Worm (Caenorhabditis elegans) whole organism, young adult: ENCODE data around the gene C09G9.8.
A peak's percentile ranks its signal among the peaks of the same experiment; 100 is the strongest.

Experiments used
- B0261.1 ChIP-seq: sonication (generic microtip); optimal IDR thresholded peaks from 2 replicates; lab custom pipeline; 2016; ENCODE audit warnings: mild to moderate bottlenecking, missing genetic modification characterization, moderate library complexity, missing compliant biosample characterization
- D2030.7 ChIP-seq: fragments of 200-800 bp; sonication (Bioruptor generic); IDR thresholded peaks from 2 replicates; pipeline ENCODE4 v1.3.6; 2022; ENCODE audit warnings: missing genetic modification reagents, missing genetic modification characterization, missing compliant biosample characterization
- F22D6.2 ChIP-seq: sonication (generic microtip); optimal IDR thresholded peaks from 2 replicates; lab custom pipeline; 2016; ENCODE audit warnings: mild to moderate bottlenecking, missing genetic modification characterization, missing compliant biosample characterization
- F57C9.4 ChIP-seq: sonication (generic microtip); optimal IDR thresholded peaks from 2 replicates; lab custom pipeline; 2017; ENCODE audit warnings: mild to moderate bottlenecking, missing genetic modification characterization, missing compliant biosample characterization
- K11D2.4 ChIP-seq: fragments of 200-800 bp; sonication (Bioruptor generic); IDR thresholded peaks from 2 replicates; pipeline ENCODE4 v1.3.6; 2022; ENCODE audit warnings: missing genetic modification reagents, missing genetic modification characterization, missing compliant biosample characterization
- K12H6.12 ChIP-seq: fragments of 200-800 bp; sonication (Bioruptor generic); optimal IDR thresholded peaks from 2 replicates; lab custom pipeline; 2018; ENCODE audit warnings: mild to moderate bottlenecking, missing genetic modification characterization, missing compliant biosample characterization
- Y53F4B.3 ChIP-seq: fragments of 200-800 bp; sonication (Bioruptor generic); IDR thresholded peaks from 2 replicates; pipeline ENCODE4 v1.3.6; 2022; ENCODE audit warnings: missing genetic modification reagents, missing genetic modification characterization, missing compliant biosample characterization
- ZK185.1 ChIP-seq: sonication (generic microtip); optimal IDR thresholded peaks from 2 replicates; lab custom pipeline; 2016; ENCODE audit warnings: mild to moderate bottlenecking, missing genetic modification characterization, missing compliant biosample characterization; ENCODE audit not compliant: poor library complexity, severe bottlenecking
- ama-1 ChIP-seq, 3 experiments: fragments of 150-350 bp in 1 of 3; sonication (generic microtip) in 2 of 3; optimal IDR thresholded peaks; 2 replicates each; lab custom pipeline; 2014 to 2018; ENCODE audit warnings: missing biosample characterization in 2 of 3, missing genetic modification characterization in 2 of 3, missing genetic modification reagents in 2 of 3
- atf-7 ChIP-seq: sonication (generic microtip); optimal IDR thresholded peaks from 2 replicates; lab custom pipeline; 2017; ENCODE audit warnings: mild to moderate bottlenecking, missing genetic modification characterization, missing compliant biosample characterization
- cebp-2 ChIP-seq: fragments of 200-800 bp; sonication (Bioruptor generic); IDR thresholded peaks from 2 replicates; pipeline ENCODE4 v1.3.6; 2022; ENCODE audit warnings: missing genetic modification characterization, missing compliant biosample characterization
- ceh-27 ChIP-seq: fragments of 200-800 bp; sonication (Bioruptor generic); optimal IDR thresholded peaks from 2 replicates; lab custom pipeline; 2018; ENCODE audit warnings: mild to moderate bottlenecking, missing genetic modification characterization, moderate library complexity, missing compliant biosample characterization
- ceh-91 ChIP-seq: fragments of 200-800 bp; sonication (Bioruptor generic); IDR thresholded peaks from 2 replicates; pipeline ENCODE4 v1.3.6; 2022; ENCODE audit warnings: missing genetic modification reagents, missing genetic modification characterization, missing compliant biosample characterization
- dox-1 ChIP-seq: fragments of 200-800 bp; sonication (Bioruptor generic); IDR thresholded peaks from 2 replicates; pipeline ENCODE4 v1.3.6; 2022; ENCODE audit warnings: missing genetic modification reagents, missing genetic modification characterization, missing compliant biosample characterization
- egl-18 ChIP-seq: fragments of 200-800 bp; sonication (Bioruptor generic); IDR thresholded peaks from 2 replicates; pipeline ENCODE4 v1.3.6; 2022; ENCODE audit warnings: missing genetic modification reagents, missing genetic modification characterization, missing compliant biosample characterization
- egl-44 ChIP-seq: fragments of 200-800 bp; sonication (Bioruptor generic); IDR thresholded peaks from 2 replicates; pipeline ENCODE4 v1.3.6; 2022; ENCODE audit warnings: missing genetic modification reagents, missing genetic modification characterization, missing compliant biosample characterization
- ets-4 ChIP-seq: fragments of 200-800 bp; sonication (Bioruptor generic); optimal IDR thresholded peaks from 2 replicates; lab custom pipeline; 2018; ENCODE audit warnings: mild to moderate bottlenecking, missing genetic modification characterization, missing compliant biosample characterization
- fkh-3 ChIP-seq: sonication (generic microtip); optimal IDR thresholded peaks from 2 replicates; lab custom pipeline; 2016; ENCODE audit warnings: mild to moderate bottlenecking, missing genetic modification characterization, missing compliant biosample characterization
- him-1 ChIP-seq: sonication (generic microtip); optimal IDR thresholded peaks from 2 replicates; lab custom pipeline; 2016; ENCODE audit warnings: missing genotype, missing genetic modification reagents, missing genetic modification characterization, missing compliant biosample characterization
- hmg-20 ChIP-seq: fragments of 200-800 bp; sonication (Bioruptor generic); IDR thresholded peaks from 2 replicates; pipeline ENCODE4 v1.3.6; 2022; ENCODE audit warnings: missing genetic modification reagents, missing genetic modification characterization, missing compliant biosample characterization
- lag-1 ChIP-seq: fragments of 200-800 bp; sonication (Bioruptor generic); IDR thresholded peaks from 2 replicates; pipeline ENCODE4 v1.3.6; 2022; ENCODE audit warnings: missing genetic modification reagents, missing genetic modification characterization, missing compliant biosample characterization
- let-607 ChIP-seq, 2 experiments: fragments of 200-800 bp in 1 of 2; sonication (Bioruptor generic) in 1 of 2; sonication (generic microtip) in 1 of 2; optimal IDR thresholded peaks; 2 replicates each; lab custom pipeline; 2016 to 2018; ENCODE audit warnings: mild to moderate bottlenecking in 2 of 2, missing compliant biosample characterization in 2 of 2, missing genetic modification characterization in 2 of 2, moderate library complexity in 2 of 2, missing genotype in 1 of 2
- lin-26 ChIP-seq: fragments of 200-800 bp; sonication (Bioruptor generic); IDR thresholded peaks from 2 replicates; pipeline ENCODE4 v1.3.6; 2022; ENCODE audit warnings: missing genetic modification reagents, missing genetic modification characterization, missing compliant biosample characterization
- lin-35 ChIP-seq, 3 experiments: fragments of 150-350 bp in 2 of 3; sonication (generic microtip) in 1 of 3; optimal IDR thresholded peaks; 2 replicates each; lab custom pipeline; 2014 to 2018; ENCODE audit warnings: missing biosample characterization in 3 of 3, missing genetic modification characterization in 3 of 3, missing genetic modification reagents in 3 of 3
- lir-1 ChIP-seq: fragments of 200-800 bp; sonication (Bioruptor generic); conservative IDR thresholded peaks from 2 replicates; pipeline ENCODE4 v1.3.6; 2022; ENCODE audit warnings: missing genetic modification reagents, missing genetic modification characterization, missing compliant biosample characterization
- lsy-27 ChIP-seq: sonication (generic microtip); optimal IDR thresholded peaks from 2 replicates; lab custom pipeline; 2017; ENCODE audit warnings: missing genetic modification characterization, mild to moderate bottlenecking, missing compliant biosample characterization, antibody characterized with exemption, missing genotype, borderline replicate concordance; ENCODE audit not compliant: insufficient read depth
- madf-3 ChIP-seq: fragments of 200-800 bp; sonication (Bioruptor generic); IDR thresholded peaks from 2 replicates; pipeline ENCODE4 v1.3.6; 2022; ENCODE audit warnings: missing genetic modification reagents, missing genetic modification characterization, missing compliant biosample characterization
- madf-8 ChIP-seq: fragments of 200-800 bp; sonication (Bioruptor generic); conservative IDR thresholded peaks from 2 replicates; pipeline ENCODE4 v1.3.6; 2022; ENCODE audit warnings: missing genetic modification reagents, missing genetic modification characterization, missing compliant biosample characterization
- mxl-1 ChIP-seq: sonication (generic microtip); optimal IDR thresholded peaks from 2 replicates; lab custom pipeline; 2016; ENCODE audit warnings: missing genetic modification characterization, missing compliant biosample characterization
- nfya-2 ChIP-seq: fragments of 200-800 bp; sonication (Bioruptor generic); IDR thresholded peaks from 2 replicates; pipeline ENCODE4 v1.3.6; 2022; ENCODE audit warnings: missing genetic modification reagents, missing genetic modification characterization, missing compliant biosample characterization
- nfyb-1 ChIP-seq: fragments of 200-800 bp; sonication (Bioruptor generic); IDR thresholded peaks from 2 replicates; pipeline ENCODE4 v1.3.6; 2022; ENCODE audit warnings: missing genetic modification reagents, missing genetic modification characterization, missing compliant biosample characterization
- nhr-80 ChIP-seq: sonication (generic microtip); optimal IDR thresholded peaks from 2 replicates; lab custom pipeline; 2016; ENCODE audit warnings: missing genetic modification characterization, missing compliant biosample characterization
- nhr-90 ChIP-seq: sonication (generic microtip); optimal IDR thresholded peaks from 2 replicates; lab custom pipeline; 2016; ENCODE audit warnings: missing genotype, mild to moderate bottlenecking, missing genetic modification characterization, missing compliant biosample characterization
- rec-8 ChIP-seq, 2 experiments: sonication (generic microtip); optimal IDR thresholded peaks; 2 replicates each; lab custom pipeline; 2016; ENCODE audit warnings: mild to moderate bottlenecking in 2 of 2, missing genetic modification characterization in 2 of 2, missing genetic modification reagents in 2 of 2, missing genotype in 2 of 2, missing biosample characterization in 1 of 2, missing compliant biosample characterization in 1 of 2, moderate library complexity in 1 of 2
- rpc-1 ChIP-seq, 2 experiments: fragments of 150-350 bp in 1 of 2; sonication (generic microtip) in 1 of 2; optimal IDR thresholded peaks; 2 replicates each; lab custom pipeline; 2014 to 2018; ENCODE audit warnings: missing biosample characterization in 1 of 2, missing genetic modification characterization in 1 of 2, missing genetic modification reagents in 1 of 2, missing genotype in 1 of 2
- snpc-3.4 ChIP-seq: sonication (generic microtip); optimal IDR thresholded peaks from 2 replicates; lab custom pipeline; 2017; ENCODE audit warnings: missing genetic modification characterization, mild to moderate bottlenecking, missing compliant biosample characterization, antibody characterized with exemption, moderate library complexity, missing genotype, missing genetic modification reagents
- tbp1 ChIP-seq: fragments of 200-800 bp; sonication (Bioruptor generic); optimal IDR thresholded peaks from 2 replicates; lab custom pipeline; 2018; ENCODE audit warnings: mild to moderate bottlenecking, missing genetic modification characterization, missing compliant biosample characterization
- tlf-1 ChIP-seq: fragments of 200-800 bp; sonication (Bioruptor generic); optimal IDR thresholded peaks from 2 replicates; lab custom pipeline; 2018; ENCODE audit warnings: mild to moderate bottlenecking, missing genetic modification characterization, missing compliant biosample characterization
- unc-130 ChIP-seq: sonication (generic microtip); optimal IDR thresholded peaks from 2 replicates; lab custom pipeline; 2016; ENCODE audit warnings: missing genetic modification reagents, missing genetic modification characterization, missing compliant biosample characterization
- ztf-25 ChIP-seq: fragments of 200-800 bp; sonication (Bioruptor generic); IDR thresholded peaks from 2 replicates; pipeline ENCODE4 v1.3.6; 2022; ENCODE audit warnings: missing genetic modification reagents, missing genetic modification characterization, missing compliant biosample characterization
- ztf-3 ChIP-seq: fragments of 200-800 bp; sonication (Bioruptor generic); optimal IDR thresholded peaks from 2 replicates; lab custom pipeline; 2018; ENCODE audit warnings: mild to moderate bottlenecking, missing genetic modification characterization, missing compliant biosample characterization

The C09G9.8 gene

ce11 chrIV:8927093-8927492 lies 45.8 kb downstream of the C09G9.8 start (continued):
- 0 out of 2 replicates have a peak, but pooled peaks have one; percentile 15 for TF ChIP-seq Y53F4B.3
- TF ChIP-seq madf-8 (GFP tag; lab: Robert Waterston, UW), result 0 out of 2 replicates have a peak, but pooled peaks have one; percentile 21
- TF ChIP-seq D2030.7, result peak; percentile 52; the same call in 1 of the 2 replicates
- peak; percentile 91 for TF ChIP-seq nfyb-1 (GFP tag; lab: Robert Waterston, UW)
- 0 out of 2 replicates have a peak, but pooled peaks have one; percentile 7 for TF ChIP-seq ceh-91
- TF ChIP-seq B0261.1 (tag; lab: Kevin White, UChicago), result peak; percentile 98
- TF ChIP-seq cebp-2, result peak; percentile 86; the same call in 1 of the 2 replicates
- no peak for TF ChIP-seq ama-1 (optimal IDR thresholded peaks at IDR 0.05; lab: Kevin White, UChicago)
- peak; percentile 83 to 89 for TF ChIP-seq ama-1 (GFP tag; optimal IDR thresholded peaks at IDR 0.05; lab: Kevin White, UChicago)
- TF ChIP-seq K12H6.12 (tag; lab: Kevin White, UChicago), result peak; percentile 64
- peak; percentile 98 for TF ChIP-seq tbp1 (GFP tag; lab: Kevin White, UChicago)
- peak; percentile 91 for TF ChIP-seq dox-1 (GFP tag; lab: Robert Waterston, UW)
- TF ChIP-seq egl-18 (GFP tag; lab: Robert Waterston, UW), result no peak
- TF ChIP-seq him-1, result peak; percentile 68
- TF ChIP-seq ets-4 (GFP tag; lab: Kevin White, UChicago), result peak; percentile 93
- TF ChIP-seq lsy-27, result peak; percentile 75
- no peak for TF ChIP-seq K11D2.4 (GFP tag; lab: Robert Waterston, UW)
- TF ChIP-seq hmg-20, result peak; percentile 70
- peak; percentile 75 for TF ChIP-seq nhr-80 (tag; lab: Kevin White, UChicago)
- peak; percentile 74 for TF ChIP-seq tlf-1 (GFP tag; lab: Kevin White, UChicago)
- TF ChIP-seq fkh-3 (tag; lab: Kevin White, UChicago), result peak; percentile 93
- peak in 1 of 3 experiments; percentile 84 for TF ChIP-seq lin-35 (GFP tag; optimal IDR thresholded peaks at IDR 0.05; lab: Kevin White, UChicago)
- TF ChIP-seq rec-8 (tag; optimal IDR thresholded peaks at IDR 0.05; lab: Kevin White, UChicago), result peak; percentile 90 to 94
- peak; percentile 80 for TF ChIP-seq mxl-1 (tag; lab: Kevin White, UChicago)
- TF ChIP-seq ZK185.1, result peak; percentile 91
- peak; percentile 84 for TF ChIP-seq unc-130 (GFP tag; lab: Kevin White, UChicago)
- TF ChIP-seq ceh-27 (GFP tag; lab: Kevin White, UChicago), result peak; percentile 84
- peak; percentile 84 for TF ChIP-seq madf-3
- TF ChIP-seq lir-1 (GFP tag; lab: Robert Waterston, UW), result peak; percentile 76
- TF ChIP-seq F22D6.2 (tag; lab: Kevin White, UChicago), result peak; percentile 51
- peak; percentile 94 for TF ChIP-seq egl-44

- no peak for TF ChIP-seq rpc-1 (optimal IDR thresholded peaks at IDR 0.05; lab: Kevin White, UChicago)
- TF ChIP-seq rpc-1 (tag; optimal IDR thresholded peaks at IDR 0.05; lab: Kevin White, UChicago), result no peak
- no peak for TF ChIP-seq atf-7 (tag; lab: Kevin White, UChicago)
- no peak for TF ChIP-seq ztf-3 (GFP tag; lab: Kevin White, UChicago)
- TF ChIP-seq snpc-3.4 (tag; lab: Kevin White, UChicago), result no peak
- TF ChIP-seq F57C9.4 (tag; lab: Kevin White, UChicago), result no peak
- TF ChIP-seq lin-26 (GFP tag; lab: Robert Waterston, UW), result no peak
- TF ChIP-seq ets-4 (GFP tag; lab: Kevin White, UChicago), result no peak
- no peak for TF ChIP-seq nfya-2 (GFP tag; lab: Robert Waterston, UW)
- no peak for TF ChIP-seq ztf-25 (GFP tag; lab: Robert Waterston, UW)
- TF ChIP-seq lag-1, result no peak
- no peak for TF ChIP-seq him-1
- TF ChIP-seq nhr-90 (tag; lab: Kevin White, UChicago), result no peak
- no peak for TF ChIP-seq let-607 (tag; optimal IDR thresholded peaks at IDR 0.05; lab: Kevin White, UChicago)
Observed at ce11 chrIV:8929942-8930492, 48.7 kb downstream of the C09G9.8 start, which contains the start of the genes D1046.18 and slc-25A26. Gene D1046.18 (plus strand): TSS chrIV:8930242. Gene slc-25A26 (plus strand): TSS chrIV:8930442.
